Worm (Caenorhabditis elegans): ENCODE results near the gene Y75B8A.19.

DNA sequence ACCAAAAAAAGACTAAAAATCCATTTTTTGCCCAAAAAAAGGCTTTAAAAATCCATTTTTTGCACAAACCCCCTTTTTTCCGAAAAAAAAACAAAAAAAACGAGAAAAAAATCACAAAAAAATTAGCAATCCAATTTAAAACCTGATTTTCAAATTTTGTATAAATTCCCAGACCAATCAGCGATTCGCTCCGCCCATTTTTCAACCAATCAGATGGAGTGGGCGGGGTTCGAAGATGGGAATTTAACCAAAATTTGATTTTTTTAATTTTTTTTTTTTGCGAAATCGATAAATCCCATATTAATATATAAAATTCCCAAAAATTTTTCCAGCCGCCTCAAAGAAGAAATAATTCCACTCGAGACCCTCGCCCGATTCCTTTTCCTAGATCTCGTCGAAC lies 5.0 kb upstream of the Y75B8A.19 start:
- TF ChIP-seq nhr-12 (tag; optimal IDR thresholded peaks at IDR 0.05) (no peak), lsy-2 (tag; optimal IDR thresholded peaks at IDR 0.05) (no peak), ztf-4 (tag; optimal IDR thresholded peaks at IDR 0.05) (no peak), blmp-1 (tag; optimal IDR thresholded peaks at IDR 0.05; ENCODE audit: insufficient read depth) (no peak), ztf-11 (tag; optimal IDR thresholded peaks at IDR 0.05) (no peak), nhr-10 (tag; optimal IDR thresholded peaks at IDR 0.05) (no peak), unc-62 (GFP tag; optimal IDR thresholded peaks at IDR 0.05) (no peak), snpc-4 (tag; optimal IDR thresholded peaks at IDR 0.05) (no peak), elt-3 (tag; optimal IDR thresholded peaks at IDR 0.05) (no peak), nhr-237 (tag; optimal IDR thresholded peaks at IDR 0.05) (no peak), nhr-6 (tag; optimal IDR thresholded peaks at IDR 0.05) (no peak)

All from whole organism, L2 larva.